Worm (Caenorhabditis elegans): ENCODE data around the gene ZK1058.3.

- TF ChIP-seq W03F9.2 (tag; optimal IDR thresholded peaks at IDR 0.05), result no peak
- no peak for TF ChIP-seq dao-5 (tag; optimal IDR thresholded peaks at IDR 0.05)
Measured at ce11 chrIII:3873424-3873823, 45.2 kb upstream of the ZK1058.3 start.
